Worm (Caenorhabditis elegans): ENCODE measurements around the gene Y71H2AM.1.
"Not testable (repeated sequence)": the region's sequence is repeated elsewhere in the genome, so short reads cannot be mapped to it uniquely, and the experiment has no call there.

The Y71H2AM.1 gene

ce11 chrIII:2840877-2841540 lies 14.1 kb downstream of the Y71H2AM.1 start, which contains the start of gene Y71H2AR.2:
TSS of gene Y71H2AR.2 (minus strand) at chrIII:2840927.
- TF ChIP-seq ama-1 (optimal IDR thresholded peaks at IDR 0.05) (no peak), lin-11 (tag; optimal IDR thresholded peaks at IDR 0.05) (no peak), skn-1 (tag; optimal IDR thresholded peaks at IDR 0.05) (no peak), sem-4 (tag; optimal IDR thresholded peaks at IDR 0.05) (no peak), Y55F3AM.14 (GFP tag; optimal IDR thresholded peaks at IDR 0.05) (no peak), crh-2 (tag; optimal IDR thresholded peaks at IDR 0.05) (no peak), sma-3 (GFP tag; optimal IDR thresholded peaks at IDR 0.05) (no peak), elt-3 (tag; optimal IDR thresholded peaks at IDR 0.05) (no peak), nhr-10 (tag; optimal IDR thresholded peaks at IDR 0.05) (no peak), nhr-77 (tag; optimal IDR thresholded peaks at IDR 0.05) (no peak), C34F6.9 (tag; optimal IDR thresholded peaks at IDR 0.05) (no peak), unc-39 (tag; optimal IDR thresholded peaks at IDR 0.05) (no peak), nhr-12 (tag; optimal IDR thresholded peaks at IDR 0.05) (no peak), nhr-23 (tag; optimal IDR thresholded peaks at IDR 0.05) (no peak), ZK546.5 (tag; optimal IDR thresholded peaks at IDR 0.05) (no peak)

- TF ChIP-seq ztf-1 (GFP tag; conservative IDR thresholded peaks at IDR 0.05) (no peak), fos-1 (tag; optimal IDR thresholded peaks at IDR 0.05) (peak; percentile 20)
Observed at ce11 chrIII:2841856-2842373, 15.0 kb downstream of the Y71H2AM.1 start, which contains the start of gene H34I24.2. TSS of gene H34I24.2 (plus strand) at chrIII:2842044.

- not testable (repeated sequence) for TF ChIP-seq unc-55 (GFP tag; optimal IDR thresholded peaks at IDR 0.05); mab-5 (tag; optimal IDR thresholded peaks at IDR 0.05); sem-4 (tag; optimal IDR thresholded peaks at IDR 0.05)
Observed at ce11 chrIII:2846747-2847146, 19.9 kb downstream of the Y71H2AM.1 start, which contains the start of gene H34I24.1. TSS of gene H34I24.1 (plus strand) at chrIII:2847047.

- no peak for TF ChIP-seq blmp-1 (tag; optimal IDR thresholded peaks at IDR 0.05; ENCODE audit: insufficient read depth)
- no peak for TF ChIP-seq nhr-10 (tag; optimal IDR thresholded peaks at IDR 0.05)
- TF ChIP-seq lin-39 (tag; optimal IDR thresholded peaks at IDR 0.05) = no peak
- TF ChIP-seq gmeb-1 (tag; optimal IDR thresholded peaks at IDR 0.05) = no peak
- no peak for TF ChIP-seq C34F6.9 (tag; optimal IDR thresholded peaks at IDR 0.05)
Observed at ce11 chrIII:2855929-2856328, 29.1 kb downstream of the Y71H2AM.1 start, which contains the start of gene F56F11.4. TSS of gene F56F11.4 (plus strand) at chrIII:2856229.

ce11 chrIII:2858334-2858733 lies 31.5 kb downstream of the Y71H2AM.1 start:
- TF ChIP-seq dmd-4 (tag; optimal IDR thresholded peaks at IDR 0.05) (no peak), nhr-129 (tag; optimal IDR thresholded peaks at IDR 0.05) (no peak), nhr-12 (tag; optimal IDR thresholded peaks at IDR 0.05) (no peak), skn-1 (tag; optimal IDR thresholded peaks at IDR 0.05) (no peak), fos-1 (tag; optimal IDR thresholded peaks at IDR 0.05) (no peak), nhr-11 (tag; optimal IDR thresholded peaks at IDR 0.05) (no peak), lin-13 (GFP tag; optimal IDR thresholded peaks at IDR 0.05) (no peak), peb-1 (tag; optimal IDR thresholded peaks at IDR 0.05) (no peak), nhr-77 (tag; optimal IDR thresholded peaks at IDR 0.05) (no peak), elt-3 (tag; optimal IDR thresholded peaks at IDR 0.05) (no peak), mab-5 (tag; optimal IDR thresholded peaks at IDR 0.05) (no peak), nhr-25 (tag; optimal IDR thresholded peaks at IDR 0.05) (no peak), nhr-23 (tag; optimal IDR thresholded peaks at IDR 0.05) (no peak), crh-2 (tag; optimal IDR thresholded peaks at IDR 0.05) (no peak), zag-1 (tag; optimal IDR thresholded peaks at IDR 0.05) (no peak), ZK546.5 (tag; optimal IDR thresholded peaks at IDR 0.05) (no peak)

- no peak for TF ChIP-seq sma-9 (GFP tag; optimal IDR thresholded peaks at IDR 0.05)
- no peak for TF ChIP-seq sma-9 (tag; optimal IDR thresholded peaks at IDR 0.05)
- TF ChIP-seq aly-2 (tag; optimal IDR thresholded peaks at IDR 0.05) = no peak
- TF ChIP-seq ztf-4 (tag; optimal IDR thresholded peaks at IDR 0.05) = no peak
- no peak for TF ChIP-seq Y55F3AM.14 (GFP tag; optimal IDR thresholded peaks at IDR 0.05)
- no peak for TF ChIP-seq sma-3 (GFP tag; optimal IDR thresholded peaks at IDR 0.05)
- TF ChIP-seq crh-2 (tag; optimal IDR thresholded peaks at IDR 0.05) = no peak
- TF ChIP-seq alr-1 (tag; optimal IDR thresholded peaks at IDR 0.05) = no peak
Observed at ce11 chrIII:2864669-2865068, 37.8 kb downstream of the Y71H2AM.1 start.
